Worm (Caenorhabditis elegans) whole organism, midembryonic: ENCODE results near the gene F55G1.1.

Source experiments
- flt-1 ChIP-seq: fragments of 200-800 bp; sonication (Bioruptor generic); IDR thresholded peaks from 2 replicates; pipeline ENCODE4 v1.3.6; 2022; ENCODE audit warnings: missing genetic modification characterization, missing compliant biosample characterization
- klf-2 ChIP-seq: fragments of 200-800 bp; sonication (Bioruptor generic); conservative IDR thresholded peaks from 2 replicates; pipeline ENCODE4 v1.3.6; 2022; ENCODE audit warnings: missing genetic modification reagents, missing genetic modification characterization, missing compliant biosample characterization
- ref-1 ChIP-seq: fragments of 200-800 bp; sonication (Bioruptor generic); conservative IDR thresholded peaks from 2 replicates; pipeline ENCODE4 v1.3.6; 2022; ENCODE audit warnings: missing genetic modification reagents, missing genetic modification characterization, missing compliant biosample characterization
- ztf-23 ChIP-seq: fragments of 200-800 bp; sonication (Bioruptor generic); IDR thresholded peaks from 2 replicates; pipeline ENCODE4 v1.3.6; 2022; ENCODE audit warnings: missing genetic modification reagents, missing genetic modification characterization, missing compliant biosample characterization
- ztf-29 ChIP-seq: fragments of 200-800 bp; sonication (Bioruptor generic); IDR thresholded peaks from 2 replicates; pipeline ENCODE4 v1.3.6; 2022; ENCODE audit warnings: missing genetic modification reagents, missing genetic modification characterization, missing compliant biosample characterization

DNA sequence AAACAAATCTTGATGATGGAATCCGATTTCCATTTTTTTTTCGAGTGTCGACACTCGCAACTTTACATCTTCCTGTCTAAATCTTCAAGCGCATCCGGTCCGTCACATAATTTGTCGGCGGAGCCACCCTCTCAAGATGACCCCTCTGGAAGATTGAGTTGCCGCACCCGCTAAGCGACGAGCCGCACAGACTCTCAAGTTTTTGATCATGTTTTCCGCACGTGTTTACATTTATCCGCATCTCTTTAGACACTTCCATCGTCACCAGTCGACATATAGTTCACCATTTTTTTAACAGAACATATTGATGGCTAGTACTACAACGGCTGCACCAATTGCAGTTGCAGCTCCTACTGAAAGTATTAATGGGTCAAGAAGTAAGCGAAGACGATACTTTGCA, at the start of gene F55G1.1:
- TF ChIP-seq ztf-29 (GFP tag; lab: Robert Waterston, UW) (no peak), klf-2 (GFP tag; lab: Robert Waterston, UW) (no peak), flt-1 (no peak), ref-1 (GFP tag; lab: Robert Waterston, UW) (no peak), ztf-23 (GFP tag; lab: Robert Waterston, UW) (no peak)
